Fruit fly (Drosophila melanogaster) whole organism, embryonic: Measurements from ENCODE around the gene RpL35.

Experiments
- Adf1 ChIP-seq: fragments of 200-800 bp; sonication (Bioruptor generic); IDR thresholded peaks from 2 replicates; pipeline ENCODE4 v1.3.6; 2022; ENCODE audit warnings: missing biosample characterization, missing genetic modification characterization
- Atf6 ChIP-seq: fragments of 200-800 bp; sonication (Bioruptor generic); IDR thresholded peaks from 2 replicates; pipeline ENCODE4 v1.3.6; 2022; ENCODE audit warnings: missing biosample characterization, missing genetic modification characterization
- B-H2 ChIP-seq: fragments of 200-800 bp; sonication (Bioruptor generic); optimal IDR thresholded peaks from 2 replicates; lab custom pipeline; 2018; ENCODE audit warnings: missing biosample characterization, mild to moderate bottlenecking, missing genetic modification characterization
- CG10274 ChIP-seq: fragments of 200-800 bp; sonication (Bioruptor generic); optimal IDR thresholded peaks from 3 replicates; lab custom pipeline; 2017; ENCODE audit warnings: missing biosample characterization, mild to moderate bottlenecking, missing genetic modification characterization
- CG12071 ChIP-seq: fragments of 200-800 bp; sonication (Bioruptor generic); optimal IDR thresholded peaks from 3 replicates; lab custom pipeline; 2018; ENCODE audit warnings: missing biosample characterization, mild to moderate bottlenecking, missing genetic modification characterization
- CG12236 ChIP-seq: fragments of 200-800 bp; sonication (Bioruptor generic); optimal IDR thresholded peaks from 2 replicates; lab custom pipeline; 2016; ENCODE audit warnings: missing biosample characterization, missing genetic modification characterization
- CG14441 ChIP-seq: fragments of 200-800 bp; sonication (Bioruptor generic); IDR thresholded peaks from 2 replicates; pipeline ENCODE4 v1.3.6; 2022; ENCODE audit warnings: missing biosample characterization, missing genetic modification characterization
- CG14710 ChIP-seq: fragments of 200-800 bp; sonication (Bioruptor generic); optimal IDR thresholded peaks from 3 replicates; lab custom pipeline; 2019; ENCODE audit warnings: missing biosample characterization, mild to moderate bottlenecking, missing genetic modification characterization, moderate library complexity
- CG15601 ChIP-seq: fragments of 200-800 bp; sonication (Bioruptor generic); optimal IDR thresholded peaks from 3 replicates; lab custom pipeline; 2019; ENCODE audit warnings: missing biosample characterization, mild to moderate bottlenecking, missing genetic modification characterization, moderate library complexity
- CG1602 ChIP-seq: fragments of 200-800 bp; sonication (Bioruptor generic); optimal IDR thresholded peaks from 3 replicates; lab custom pipeline; 2016; ENCODE audit warnings: missing biosample characterization, missing genetic modification characterization
- CG16815 ChIP-seq: fragments of 200-800 bp; sonication (Bioruptor generic); optimal IDR thresholded peaks from 3 replicates; lab custom pipeline; 2017; ENCODE audit warnings: missing biosample characterization, mild to moderate bottlenecking, missing genetic modification characterization
- CG17186 ChIP-seq: fragments of 200-800 bp; sonication (Bioruptor generic); optimal IDR thresholded peaks from 3 replicates; lab custom pipeline; 2017; ENCODE audit warnings: missing biosample characterization, missing genetic modification reagents, missing genetic modification characterization
- CG17328 ChIP-seq: fragments of 200-800 bp; sonication (Bioruptor generic); IDR thresholded peaks from 2 replicates; pipeline ENCODE4 v1.3.6; 2022; ENCODE audit warnings: missing biosample characterization, missing genetic modification characterization
- CG17359 ChIP-seq: fragments of 200-800 bp; sonication (Bioruptor generic); optimal IDR thresholded peaks from 3 replicates; lab custom pipeline; 2018; ENCODE audit warnings: missing biosample characterization, mild to moderate bottlenecking, missing genetic modification characterization, moderate library complexity
- CG18599 ChIP-seq: fragments of 200-800 bp; sonication (Bioruptor generic); optimal IDR thresholded peaks from 3 replicates; lab custom pipeline; 2017; ENCODE audit warnings: missing biosample characterization, missing genetic modification characterization, mild to moderate bottlenecking, moderate library complexity, missing genetic modification reagents
- CG42726 ChIP-seq: fragments of 200-800 bp; sonication (Bioruptor generic); IDR thresholded peaks from 2 replicates; pipeline ENCODE4 v1.3.6; 2022; ENCODE audit warnings: missing biosample characterization, missing genetic modification characterization; ENCODE audit not compliant: partially characterized antibody
- CG4820 ChIP-seq: fragments of 200-800 bp; sonication (Bioruptor generic); optimal IDR thresholded peaks from 3 replicates; lab custom pipeline; 2016; ENCODE audit warnings: missing biosample characterization, missing genetic modification characterization
- CG5180 ChIP-seq: fragments of 200-800 bp; sonication (Bioruptor generic); optimal IDR thresholded peaks from 3 replicates; lab custom pipeline; 2017; ENCODE audit warnings: missing biosample characterization, missing genetic modification characterization, mild to moderate bottlenecking, moderate library complexity, missing genetic modification reagents
- CG6689 ChIP-seq: fragments of 200-800 bp; sonication (Bioruptor generic); IDR thresholded peaks from 2 replicates; pipeline ENCODE4 v1.3.6; 2022; ENCODE audit warnings: missing biosample characterization, missing genetic modification characterization
- CG8388 ChIP-seq: fragments of 200-800 bp; sonication (Bioruptor generic); optimal IDR thresholded peaks from 2 replicates; lab custom pipeline; 2019; ENCODE audit warnings: missing biosample characterization, mild to moderate bottlenecking, missing genetic modification characterization, moderate library complexity
- CG9876 ChIP-seq: fragments of 200-800 bp; sonication (Bioruptor generic); optimal IDR thresholded peaks from 2 replicates; lab custom pipeline; 2016; ENCODE audit warnings: missing biosample characterization, missing genetic modification characterization
- Dip2 ChIP-seq: fragments of 200-800 bp; sonication (Bioruptor generic); IDR thresholded peaks from 2 replicates; pipeline ENCODE4 v1.3.6; 2022; ENCODE audit warnings: missing biosample characterization, missing genetic modification characterization
- Drgx ChIP-seq: fragments of 200-800 bp; sonication (Bioruptor generic); IDR thresholded peaks from 2 replicates; pipeline ENCODE4 v1.3.6; 2022; ENCODE audit warnings: missing biosample characterization, missing genetic modification characterization
- Elba2 ChIP-seq: fragments of 200-800 bp; sonication (Bioruptor generic); optimal IDR thresholded peaks from 3 replicates; lab custom pipeline; 2016; ENCODE audit warnings: missing biosample characterization, missing genetic modification characterization
- Fer3 ChIP-seq: fragments of 200-800 bp; sonication (Bioruptor generic); optimal IDR thresholded peaks from 2 replicates; lab custom pipeline; 2018; ENCODE audit warnings: missing biosample characterization, mild to moderate bottlenecking, missing genetic modification characterization, moderate library complexity
- H2.0 ChIP-seq: fragments of 200-800 bp; sonication (Bioruptor generic); IDR thresholded peaks from 2 replicates; pipeline ENCODE4 v1.3.6; 2022; ENCODE audit warnings: missing biosample characterization, missing genetic modification characterization
- HHEX ChIP-seq: fragments of 200-800 bp; sonication (Bioruptor generic); optimal IDR thresholded peaks from 3 replicates; lab custom pipeline; 2017; ENCODE audit warnings: missing biosample characterization, mild to moderate bottlenecking, missing genetic modification characterization, missing genetic modification reagents
- HLH54F ChIP-seq: fragments of 200-800 bp; sonication (Bioruptor generic); optimal IDR thresholded peaks from 3 replicates; lab custom pipeline; 2016; ENCODE audit warnings: missing biosample characterization, missing genetic modification characterization
- Hr78 ChIP-seq, 2 experiments: fragments of 200-800 bp in 1 of 2; fragments of >200 bp in 1 of 2; sonication (Bioruptor generic) in 1 of 2; optimal IDR thresholded peaks; 2 replicates each; lab custom pipeline; 2017 to 2019; ENCODE audit warnings: missing biosample characterization in 2 of 2, missing genetic modification characterization in 2 of 2, mild to moderate bottlenecking in 1 of 2, moderate library complexity in 1 of 2
- Nf-YB ChIP-seq: fragments of 200-800 bp; sonication (Bioruptor generic); optimal IDR thresholded peaks from 3 replicates; lab custom pipeline; 2019; ENCODE audit warnings: missing biosample characterization, mild to moderate bottlenecking, missing genetic modification characterization, moderate library complexity
- PHDP ChIP-seq: fragments of 200-800 bp; sonication (Bioruptor generic); optimal IDR thresholded peaks from 3 replicates; lab custom pipeline; 2018; ENCODE audit warnings: missing biosample characterization, mild to moderate bottlenecking, missing genetic modification characterization, moderate library complexity
- Sin3A ChIP-seq: fragments of >200 bp; optimal IDR thresholded peaks from 2 replicates; lab custom pipeline; 2018
- Sox102F ChIP-seq: fragments of 200-800 bp; sonication (Bioruptor generic); optimal IDR thresholded peaks from 2 replicates; lab custom pipeline; 2018; ENCODE audit warnings: missing biosample characterization, mild to moderate bottlenecking, missing genetic modification characterization, moderate library complexity
- Tbp ChIP-seq: fragments of >200 bp; optimal IDR thresholded peaks from 2 replicates; lab custom pipeline; 2018; ENCODE audit warnings: missing biosample characterization, missing genetic modification characterization
- Usf ChIP-seq: fragments of 200-800 bp; sonication (Bioruptor generic); optimal IDR thresholded peaks from 2 replicates; lab custom pipeline; 2017; ENCODE audit warnings: missing genotype, missing biosample characterization, missing genetic modification characterization
- bab2 ChIP-seq: fragments of 200-800 bp; sonication (Bioruptor generic); optimal IDR thresholded peaks from 2 replicates; lab custom pipeline; 2016; ENCODE audit warnings: missing biosample characterization, missing genetic modification characterization
- bigmax ChIP-seq: fragments of 200-800 bp; sonication (Bioruptor generic); optimal IDR thresholded peaks from 2 replicates; lab custom pipeline; 2018; ENCODE audit warnings: missing biosample characterization, mild to moderate bottlenecking, missing genetic modification characterization
- bsh ChIP-seq, 2 experiments: fragments of 200-800 bp; sonication (Bioruptor generic); optimal IDR thresholded peaks; 2 replicates each; lab custom pipeline; 2017 to 2018; ENCODE audit warnings: mild to moderate bottlenecking in 2 of 2, missing biosample characterization in 2 of 2, missing genetic modification characterization in 2 of 2, moderate library complexity in 1 of 2
- chif ChIP-seq, 2 experiments: fragments of 200-800 bp; sonication (Bioruptor generic); optimal IDR thresholded peaks; 3 replicates each; lab custom pipeline; 2016; ENCODE audit warnings: missing biosample characterization in 2 of 2, missing genetic modification characterization in 2 of 2
- dan ChIP-seq: fragments of 200-800 bp; sonication (Bioruptor generic); IDR thresholded peaks from 2 replicates; pipeline ENCODE4 v1.3.6; 2022; ENCODE audit warnings: missing biosample characterization, missing genetic modification characterization
- dysf ChIP-seq: fragments of 200-800 bp; sonication (Bioruptor generic); IDR thresholded peaks from 3 replicates; pipeline ENCODE4 v1.3.6; 2022; ENCODE audit warnings: missing biosample characterization, missing genetic modification characterization
- h ChIP-seq: fragments of >200 bp; optimal IDR thresholded peaks from 2 replicates; lab custom pipeline; 2017
- ham ChIP-seq: fragments of 200-800 bp; sonication (Bioruptor generic); IDR thresholded peaks from 2 replicates; pipeline ENCODE4 v1.3.6; 2022; ENCODE audit warnings: missing biosample characterization, missing genetic modification characterization
- lbe ChIP-seq: fragments of 200-800 bp; sonication (Bioruptor generic); optimal IDR thresholded peaks from 2 replicates; lab custom pipeline; 2016; ENCODE audit warnings: missing biosample characterization, mild to moderate bottlenecking, missing genetic modification characterization
- lmd ChIP-seq: fragments of 200-800 bp; sonication (Bioruptor generic); IDR thresholded peaks from 2 replicates; pipeline ENCODE4 v1.3.6; 2022; ENCODE audit warnings: missing biosample characterization, missing genetic modification characterization
- nerfin-2 ChIP-seq: fragments of 200-800 bp; sonication (Bioruptor generic); IDR thresholded peaks from 2 replicates; pipeline ENCODE4 v1.3.6; 2022; ENCODE audit warnings: missing biosample characterization, missing genetic modification characterization; ENCODE audit not compliant: partially characterized antibody
- ro ChIP-seq: fragments of 200-800 bp; sonication (Bioruptor generic); IDR thresholded peaks from 2 replicates; pipeline ENCODE4 v1.3.6; 2022; ENCODE audit warnings: missing biosample characterization, missing genetic modification characterization
- row ChIP-seq: fragments of 200-800 bp; sonication (Bioruptor generic); IDR thresholded peaks from 3 replicates; pipeline ENCODE4 v1.3.6; 2022; ENCODE audit warnings: missing biosample characterization, missing genetic modification characterization
- sisA ChIP-seq: fragments of 200-800 bp; sonication (Bioruptor generic); IDR thresholded peaks from 2 replicates; pipeline ENCODE4 v1.3.6; 2022; ENCODE audit warnings: missing biosample characterization, missing genetic modification characterization
- slou ChIP-seq: fragments of 200-800 bp; sonication (Bioruptor generic); optimal IDR thresholded peaks from 3 replicates; lab custom pipeline; 2016; ENCODE audit warnings: missing biosample characterization, missing genetic modification characterization
- tap ChIP-seq: fragments of 200-800 bp; optimal IDR thresholded peaks from 3 replicates; lab custom pipeline; 2019; ENCODE audit warnings: missing biosample characterization, mild to moderate bottlenecking, missing genetic modification characterization, moderate library complexity
- wor ChIP-seq: fragments of 200-800 bp; sonication (Bioruptor generic); IDR thresholded peaks from 2 replicates; pipeline ENCODE4 v1.3.6; 2022; ENCODE audit warnings: missing biosample characterization, missing genetic modification characterization

Gene RpL35

DNA sequence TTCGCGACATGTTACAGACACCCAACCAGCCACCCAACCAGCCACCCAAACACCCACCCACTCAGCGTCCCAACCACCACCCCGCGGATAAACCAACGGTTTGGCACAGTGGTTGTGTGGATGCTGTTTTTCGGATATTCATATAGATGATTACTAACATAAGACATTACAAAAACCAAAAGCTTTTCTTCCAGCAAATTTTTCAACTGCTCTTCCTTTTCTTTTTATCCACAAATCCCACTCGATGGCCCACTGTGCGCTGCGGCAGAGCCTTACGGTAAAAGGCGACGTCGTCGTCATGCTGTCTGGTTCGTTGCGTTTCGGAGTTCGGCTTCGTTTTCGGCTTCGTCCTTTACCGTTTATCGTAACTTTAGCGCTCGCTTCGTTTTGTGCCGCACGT lies 33.6 kb upstream of the RpL35 start (continued):
- TF ChIP-seq CG42726 (GFP tag; lab: Robert Waterston, UW) (no peak), Fer3 (tag; lab: Kevin White, UChicago) (peak; percentile 46), Drgx (GFP tag; lab: Robert Waterston, UW) (peak; percentile 39), CG12236 (GFP tag; lab: Kevin White, UChicago) (no peak), Adf1 (GFP tag; lab: Robert Waterston, UW) (peak; percentile 88), Hr78 (GFP tag; optimal IDR thresholded peaks at IDR 0.05; lab: Kevin White, UChicago) (no peak), CG14710 (no peak), CG15601 (tag; lab: Kevin White, UChicago) (no peak), Sin3A (lab: Kevin White, UChicago) (no peak), wor (GFP tag; lab: Robert Waterston, UW) (no peak), HLH54F (GFP tag; lab: Kevin White, UChicago) (peak; percentile 23), bab2 (GFP tag; lab: Kevin White, UChicago) (peak; percentile 56), tap (tag; lab: Kevin White, UChicago) (peak; percentile 54), Dip2 (GFP tag; lab: Robert Waterston, UW) (no peak), CG1602 (GFP tag; lab: Kevin White, UChicago) (peak; percentile 30), ham (0 out of 2 replicates have a peak, but pooled peaks have one; percentile 14), CG4820 (GFP tag; lab: Kevin White, UChicago) (peak; percentile 25), CG14441 (GFP tag; lab: Robert Waterston, UW) (peak; percentile 68), Tbp (no peak), CG18599 (GFP tag; lab: Kevin White, UChicago) (peak; percentile 88), lmd (peak; percentile 67), CG6689 (peak; percentile 52), CG17359 (tag; lab: Kevin White, UChicago) (peak; percentile 69), CG9876 (GFP tag; lab: Kevin White, UChicago) (no peak), B-H2 (GFP tag; lab: Kevin White, UChicago) (peak; percentile 51), Nf-YB (GFP tag; lab: Kevin White, UChicago) (no peak), H2.0 (peak; percentile 47; the same call in 1 of the 2 replicates), Usf (GFP tag; lab: Kevin White, UChicago) (no peak), slou (GFP tag; lab: Kevin White, UChicago) (no peak), bigmax (GFP tag; lab: Kevin White, UChicago) (no peak), dan (no peak), CG17328 (peak; percentile 88), CG17186 (no peak), lbe (GFP tag; lab: Kevin White, UChicago) (no peak), Sox102F (peak; percentile 59), CG5180 (GFP tag; lab: Kevin White, UChicago) (peak; percentile 16), nerfin-2 (no peak), CG10274 (GFP tag; lab: Kevin White, UChicago) (no peak), sisA (peak; percentile 61), PHDP (tag; lab: Kevin White, UChicago) (peak; percentile 56), CG12071 (peak; percentile 53), Elba2 (no peak), h (lab: Kevin White, UChicago) (no peak), CG8388 (GFP tag; lab: Kevin White, UChicago) (peak; percentile 33), bsh (GFP tag; optimal IDR thresholded peaks at IDR 0.05; lab: Kevin White, UChicago) (peak in 1 of 2 experiments; percentile 70), chif (GFP tag; optimal IDR thresholded peaks at IDR 0.05; lab: Kevin White, UChicago) (peak; percentile 53 to 60), Atf6 (peak; percentile 75), CG16815 (GFP tag; lab: Kevin White, UChicago) (peak; percentile 27), dysf (peak; percentile 75), row (GFP tag; lab: Robert Waterston, UW) (peak; percentile 82), HHEX (GFP tag; lab: Kevin White, UChicago) (peak; percentile 25), ro (GFP tag; lab: Robert Waterston, UW) (no peak)
